Worm (Caenorhabditis elegans) whole organism, early embryonic: ENCODE results near the gene M110.8.

ENCODE experiments used
- B0310.2 ChIP-seq: sonication (generic microtip); optimal IDR thresholded peaks from 2 replicates; lab custom pipeline; 2016; ENCODE audit warnings: mild to moderate bottlenecking, missing genetic modification characterization, missing compliant biosample characterization
- F13C5.2 ChIP-seq: sonication (generic microtip); optimal IDR thresholded peaks from 2 replicates; lab custom pipeline; 2017; ENCODE audit warnings: mild to moderate bottlenecking, missing genetic modification characterization, inconsistent platforms, missing compliant biosample characterization
- aly-1 ChIP-seq: sonication (generic microtip); optimal IDR thresholded peaks from 2 replicates; lab custom pipeline; 2016; ENCODE audit warnings: missing genetic modification characterization, missing compliant biosample characterization
- ama-1 ChIP-seq: fragments of 150-350 bp; optimal IDR thresholded peaks from 2 replicates; lab custom pipeline; 2014
- ceh-13 ChIP-seq: fragments of 200-800 bp; sonication (Bioruptor generic); optimal IDR thresholded peaks from 2 replicates; lab custom pipeline; 2018; ENCODE audit warnings: mild to moderate bottlenecking, missing genetic modification characterization, missing compliant biosample characterization
- ceh-36 ChIP-seq: sonication (generic microtip); optimal IDR thresholded peaks from 2 replicates; lab custom pipeline; 2016; ENCODE audit warnings: missing genetic modification characterization, inconsistent platforms, missing compliant biosample characterization
- ets-7 ChIP-seq: sonication (generic microtip); optimal IDR thresholded peaks from 2 replicates; lab custom pipeline; 2016; ENCODE audit warnings: missing genotype, missing genetic modification characterization, missing compliant biosample characterization
- flt-1 ChIP-seq: fragments of 200-800 bp; sonication (Bioruptor generic); IDR thresholded peaks from 2 replicates; pipeline ENCODE4 v1.3.6; 2022; ENCODE audit warnings: missing genetic modification characterization, missing compliant biosample characterization
- hmbx-1 ChIP-seq: sonication (generic microtip); optimal IDR thresholded peaks from 2 replicates; lab custom pipeline; 2016; ENCODE audit warnings: mild to moderate bottlenecking, missing genetic modification characterization, missing compliant biosample characterization
- hmg-4 ChIP-seq: fragments of 200-800 bp; sonication (Bioruptor generic); optimal IDR thresholded peaks from 2 replicates; lab custom pipeline; 2018; ENCODE audit warnings: mild to moderate bottlenecking, missing genetic modification characterization, missing compliant biosample characterization
- hnd-1 ChIP-seq: sonication (generic microtip); optimal IDR thresholded peaks from 2 replicates; lab custom pipeline; 2016; ENCODE audit warnings: missing genetic modification characterization, missing compliant biosample characterization
- pes-1 ChIP-seq: fragments of 200-800 bp; sonication (Bioruptor generic); IDR thresholded peaks from 2 replicates; pipeline ENCODE4 v1.3.6; 2022; ENCODE audit warnings: missing genetic modification reagents, missing genetic modification characterization, missing compliant biosample characterization
- scrt-1 ChIP-seq: fragments of 200-800 bp; sonication (Bioruptor generic); IDR thresholded peaks from 2 replicates; pipeline ENCODE4 v1.3.6; 2022; ENCODE audit warnings: missing genetic modification characterization, missing compliant biosample characterization
- sea-1 ChIP-seq: fragments of 200-800 bp; sonication (Bioruptor generic); conservative IDR thresholded peaks from 2 replicates; pipeline ENCODE4 v1.3.6; 2022; ENCODE audit warnings: missing genetic modification characterization, missing compliant biosample characterization
- tbx-11 ChIP-seq: fragments of 200-800 bp; sonication (Bioruptor generic); IDR thresholded peaks from 2 replicates; pipeline ENCODE4 v1.3.6; 2022; ENCODE audit warnings: missing genetic modification characterization, missing compliant biosample characterization
- tbx-37 ChIP-seq: fragments of 200-800 bp; sonication (Bioruptor generic); conservative IDR thresholded peaks from 2 replicates; pipeline ENCODE4 v1.3.6; 2022; ENCODE audit warnings: missing genetic modification reagents, missing genetic modification characterization, missing compliant biosample characterization
- tra-4 ChIP-seq: sonication (generic microtip); optimal IDR thresholded peaks from 2 replicates; lab custom pipeline; 2017; ENCODE audit warnings: missing genetic modification characterization, missing compliant biosample characterization

The M110.8 gene

DNA sequence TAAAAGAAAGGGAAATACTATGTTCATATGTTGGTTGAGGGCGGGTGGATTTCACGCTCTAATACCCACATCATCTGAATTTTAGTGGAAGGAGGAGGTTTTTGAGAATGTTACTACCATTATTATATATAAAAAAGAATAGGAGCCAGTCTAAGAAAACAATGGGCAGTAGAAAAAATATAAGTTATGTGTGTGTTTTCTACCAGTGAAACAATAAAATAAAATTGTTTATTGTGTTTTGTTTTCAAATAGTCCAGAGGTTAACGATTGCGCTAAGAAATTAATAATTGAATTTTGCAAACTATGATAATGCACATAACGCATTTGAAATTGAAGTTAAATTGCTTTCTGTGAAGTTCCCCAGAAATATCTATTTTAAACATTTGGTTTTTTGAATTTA, at the start of gene M110.8:
Gene M110.8, minus strand, starts transcription at position 101 of the 400 bp plus-strand sequence.
- no peak for TF ChIP-seq hmbx-1 (tag; lab: Kevin White, UChicago)

DNA sequence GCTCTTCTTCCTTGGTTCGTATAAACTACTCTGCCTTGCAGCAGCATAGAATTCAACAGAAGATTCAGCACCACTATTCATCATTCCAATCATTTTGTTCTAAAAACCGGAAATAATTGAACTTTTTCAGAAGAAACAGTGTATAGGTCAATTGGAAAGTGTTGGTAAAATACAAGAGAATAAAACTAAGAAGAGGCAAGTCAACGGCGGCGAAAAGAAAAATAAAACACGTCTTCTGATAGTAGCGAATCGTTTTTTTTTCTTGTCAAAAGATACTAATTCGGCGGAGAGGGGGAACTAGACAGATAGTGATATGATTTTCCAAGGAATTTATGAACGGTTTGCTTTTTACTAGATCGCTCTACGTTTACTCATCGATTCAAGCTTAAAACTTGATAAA, 49.7 kb upstream of the M110.8 start, which contains the start of gene F35C11.6:
Gene F35C11.6, minus strand, starts transcription at position 101 of the 400 bp plus-strand sequence.
- TF ChIP-seq B0310.2 (no peak), tra-4 (tag; lab: Kevin White, UChicago) (no peak), aly-1 (no peak), pes-1 (GFP tag; lab: Robert Waterston, UW) (no peak), hmbx-1 (tag; lab: Kevin White, UChicago) (no peak), tbx-11 (GFP tag; lab: Robert Waterston, UW) (no peak), flt-1 (GFP tag; lab: Robert Waterston, UW) (no peak), ama-1 (lab: Kevin White, UChicago) (no peak), ceh-36 (tag; lab: Kevin White, UChicago) (no peak), ets-7 (tag; lab: Kevin White, UChicago) (no peak), ceh-13 (GFP tag; lab: Kevin White, UChicago) (no peak), sea-1 (GFP tag; lab: Robert Waterston, UW) (no peak), scrt-1 (GFP tag; lab: Robert Waterston, UW) (no peak), hmg-4 (GFP tag; lab: Kevin White, UChicago) (no peak), F13C5.2 (tag; lab: Kevin White, UChicago) (no peak)

DNA sequence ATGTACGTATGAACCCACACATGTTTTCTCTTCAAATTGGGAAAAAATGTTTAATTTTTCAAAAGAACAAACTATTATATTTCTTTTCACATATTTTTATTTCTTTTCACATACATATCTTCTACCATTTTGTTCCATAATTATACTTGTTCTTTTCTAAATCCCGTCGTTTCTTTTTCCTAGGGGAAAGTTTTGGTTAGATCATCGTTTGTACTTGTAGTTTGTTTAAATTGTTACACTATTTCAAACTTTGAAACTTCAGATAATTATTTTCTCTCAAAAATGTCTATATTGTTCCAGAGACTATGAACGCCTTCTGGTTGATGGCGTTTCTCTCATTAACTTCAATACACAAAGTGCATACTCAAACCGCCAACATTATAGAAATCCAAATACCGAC, 46.6 kb upstream of the M110.8 start, which contains the start of gene F35C11.7:
Gene F35C11.7, plus strand, starts transcription at position 301 of the 400 bp plus-strand sequence.
- no peak for TF ChIP-seq ama-1 (lab: Kevin White, UChicago)
- TF ChIP-seq ets-7 (tag; lab: Kevin White, UChicago): no peak
- no peak for TF ChIP-seq tra-4 (tag; lab: Kevin White, UChicago)
- no peak for TF ChIP-seq pes-1 (GFP tag; lab: Robert Waterston, UW)

DNA sequence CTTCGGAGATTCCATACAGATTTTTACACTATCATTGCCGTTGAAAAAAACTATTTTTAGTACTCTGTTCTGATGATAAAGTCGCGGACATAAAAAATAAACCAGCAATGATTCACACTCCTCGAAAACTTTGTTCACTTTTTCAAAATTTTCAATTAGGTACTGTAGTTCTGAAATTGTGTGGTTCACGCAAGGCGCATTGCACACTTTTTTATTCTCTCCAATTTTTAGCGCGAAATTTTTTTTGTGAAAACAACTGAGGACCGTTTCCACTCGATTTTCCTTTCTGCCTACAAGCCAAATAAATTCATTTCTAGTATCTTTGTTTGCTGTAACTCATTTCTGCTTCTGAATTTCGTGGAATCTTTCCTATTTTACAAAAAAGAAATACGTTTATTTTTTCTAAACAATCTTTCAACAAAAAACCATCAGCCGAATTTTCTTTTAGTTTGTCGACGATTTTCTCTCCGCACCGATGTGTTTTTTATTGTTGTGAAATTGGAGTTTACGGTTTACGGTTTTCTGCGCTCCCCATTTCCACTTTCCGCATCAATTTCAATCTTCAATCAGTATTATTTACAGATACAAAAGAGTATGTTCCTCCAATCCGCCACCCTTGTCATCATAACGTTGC, 43.9 kb upstream of the M110.8 start, which contains the start of gene F35C11.5:
Gene F35C11.5, plus strand, starts transcription at position 584 of the 634 bp plus-strand sequence.
- TF ChIP-seq sea-1 (GFP tag; lab: Robert Waterston, UW): no peak

DNA sequence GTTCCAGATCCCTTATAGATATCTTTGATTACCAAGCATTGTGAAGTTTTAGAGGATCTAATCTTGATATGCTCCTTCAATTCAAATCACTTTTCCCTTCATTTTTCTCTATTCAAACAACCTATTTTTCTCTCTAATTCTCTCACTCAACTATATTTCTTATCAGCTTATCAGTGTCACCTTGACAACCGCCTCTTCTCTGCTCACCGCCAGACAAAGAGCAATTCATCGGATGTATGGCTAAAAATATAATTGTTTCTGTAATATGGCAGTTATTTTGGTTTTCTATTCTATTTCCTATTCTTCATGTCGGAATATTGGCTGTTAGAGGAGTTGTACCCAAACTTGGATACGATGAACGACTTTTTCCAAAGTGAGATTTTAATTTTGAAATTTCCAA, 40.3 kb upstream of the M110.8 start:
- TF ChIP-seq hmbx-1 (tag; lab: Kevin White, UChicago) (no peak), ceh-36 (tag; lab: Kevin White, UChicago) (no peak), sea-1 (GFP tag; lab: Robert Waterston, UW) (no peak), flt-1 (GFP tag; lab: Robert Waterston, UW) (no peak), aly-1 (no peak), tbx-37 (GFP tag; lab: Robert Waterston, UW) (no peak), hnd-1 (no peak), ceh-13 (GFP tag; lab: Kevin White, UChicago) (no peak), tra-4 (tag; lab: Kevin White, UChicago) (no peak), hmg-4 (GFP tag; lab: Kevin White, UChicago) (no peak), B0310.2 (no peak), scrt-1 (GFP tag; lab: Robert Waterston, UW) (no peak), tbx-11 (GFP tag; lab: Robert Waterston, UW) (no peak), pes-1 (GFP tag; lab: Robert Waterston, UW) (no peak), ama-1 (lab: Kevin White, UChicago) (no peak), F13C5.2 (tag; lab: Kevin White, UChicago) (no peak), ets-7 (tag; lab: Kevin White, UChicago) (no peak)

DNA sequence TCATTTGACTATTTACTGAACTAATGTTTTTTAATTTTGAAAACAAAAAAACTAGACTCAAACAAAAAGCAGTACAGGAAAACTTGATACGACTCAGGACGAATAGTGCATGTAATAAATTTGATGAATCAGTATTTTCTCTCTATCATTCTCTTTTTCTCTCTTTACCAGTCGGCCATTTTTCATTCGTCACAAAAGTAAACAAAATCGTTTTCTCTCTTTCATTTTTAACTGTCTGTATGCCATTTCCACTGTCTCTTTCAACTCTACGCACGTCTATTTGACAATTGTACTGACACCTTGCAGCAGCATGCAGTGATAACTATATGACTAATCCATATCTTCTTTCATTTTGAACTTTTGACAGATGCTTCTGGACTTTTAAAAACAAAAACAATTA, 39.4 kb upstream of the M110.8 start, which contains the start of the genes F35C11.2 and F35C11.4:
Gene F35C11.2, minus strand, starts transcription at position 90 of the 400 bp plus-strand sequence.
Gene F35C11.4, plus strand, starts transcription at position 260 of the 400 bp plus-strand sequence.
- TF ChIP-seq flt-1 (GFP tag; lab: Robert Waterston, UW) (no peak), aly-1 (no peak), ama-1 (lab: Kevin White, UChicago) (no peak), sea-1 (GFP tag; lab: Robert Waterston, UW) (no peak), hmg-4 (GFP tag; lab: Kevin White, UChicago) (no peak), ceh-36 (tag; lab: Kevin White, UChicago) (no peak), ets-7 (tag; lab: Kevin White, UChicago) (no peak), ceh-13 (GFP tag; lab: Kevin White, UChicago) (no peak), hmbx-1 (tag; lab: Kevin White, UChicago) (no peak)

DNA sequence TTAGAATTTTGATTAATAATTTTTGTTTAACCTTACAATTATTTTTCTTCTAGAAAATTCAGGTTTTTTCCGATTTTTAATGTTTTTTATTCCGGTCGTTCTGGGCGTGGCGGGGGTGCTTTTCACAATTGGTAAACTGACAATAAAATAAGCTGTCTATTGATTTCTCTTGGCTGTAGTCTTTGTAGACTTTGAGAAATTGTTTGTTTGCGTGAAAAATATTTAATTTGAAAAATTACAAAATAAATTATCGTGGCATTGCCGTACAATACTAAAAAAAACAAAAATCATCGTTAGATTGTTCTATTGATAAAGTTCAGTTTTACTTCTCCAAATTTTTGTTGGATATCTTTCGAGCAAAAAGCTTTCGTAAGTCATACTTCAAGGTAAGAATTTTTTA, 37.1 kb upstream of the M110.8 start, which contains the start of gene F35C11.3:
Gene F35C11.3, plus strand, starts transcription at position 301 of the 400 bp plus-strand sequence.
- TF ChIP-seq scrt-1 (GFP tag; lab: Robert Waterston, UW) (no peak), flt-1 (GFP tag; lab: Robert Waterston, UW) (no peak), hmbx-1 (tag; lab: Kevin White, UChicago) (no peak), ets-7 (tag; lab: Kevin White, UChicago) (no peak), ama-1 (lab: Kevin White, UChicago) (no peak), B0310.2 (no peak), hnd-1 (no peak), tra-4 (tag; lab: Kevin White, UChicago) (no peak), tbx-37 (GFP tag; lab: Robert Waterston, UW) (no peak), hmg-4 (GFP tag; lab: Kevin White, UChicago) (no peak), tbx-11 (GFP tag; lab: Robert Waterston, UW) (no peak), ceh-36 (tag; lab: Kevin White, UChicago) (no peak), aly-1 (no peak), sea-1 (GFP tag; lab: Robert Waterston, UW) (no peak), pes-1 (GFP tag; lab: Robert Waterston, UW) (no peak), ceh-13 (GFP tag; lab: Kevin White, UChicago) (no peak), F13C5.2 (tag; lab: Kevin White, UChicago) (no peak)
